Worm (Caenorhabditis elegans): ENCODE measurements around the gene ddr-1.

The ddr-1 gene

ce11 chrX:5475164-5475576 is 14.1 kb downstream of the ddr-1 start (continued):
- TF ChIP-seq unc-3 (GFP tag; conservative IDR thresholded peaks at IDR 0.05) (no peak), unc-3 (tag; optimal IDR thresholded peaks at IDR 0.05) (no peak), rnt-1 (tag; optimal IDR thresholded peaks at IDR 0.05) (peak; percentile 26), fkh-10 (GFP tag; optimal IDR thresholded peaks at IDR 0.05) (no peak), ceh-48 (tag; optimal IDR thresholded peaks at IDR 0.05) (no peak), sdc-2 (tag; optimal IDR thresholded peaks at IDR 0.05) (peak; percentile 83), elt-2 (tag; optimal IDR thresholded peaks at IDR 0.05) (peak; percentile 63), che-1 (tag; optimal IDR thresholded peaks at IDR 0.05) (no peak), gmeb-2 (tag; optimal IDR thresholded peaks at IDR 0.05) (no peak), K02D7.2 (tag; optimal IDR thresholded peaks at IDR 0.05) (no peak), ceh-45 (GFP tag; IDR thresholded peaks at IDR 0.05) (no peak), ceh-9 (tag; optimal IDR thresholded peaks at IDR 0.05) (no peak), syd-9 (tag; optimal IDR thresholded peaks at IDR 0.05) (peak; percentile 15), lim-6 (tag; optimal IDR thresholded peaks at IDR 0.05) (no peak), ceh-14 (tag; optimal IDR thresholded peaks at IDR 0.05) (no peak), unc-86 (tag; optimal IDR thresholded peaks at IDR 0.05) (no peak), Y22D7AL.16 (tag; optimal IDR thresholded peaks at IDR 0.05) (no peak), lin-11 (tag; optimal IDR thresholded peaks at IDR 0.05) (no peak), hlh-15 (tag; optimal IDR thresholded peaks at IDR 0.05) (no peak), ceh-19 (GFP tag; optimal IDR thresholded peaks at IDR 0.05) (peak; percentile 61), ztf-16 (tag; optimal IDR thresholded peaks at IDR 0.05) (peak; percentile 11), ets-4 (tag; optimal IDR thresholded peaks at IDR 0.05) (no peak), odd-2 (tag; optimal IDR thresholded peaks at IDR 0.05) (no peak), sox-2 (GFP tag; IDR thresholded peaks at IDR 0.05) (no peak), pha-2 (tag; optimal IDR thresholded peaks at IDR 0.05) (peak; percentile 14), ceh-22 (tag; optimal IDR thresholded peaks at IDR 0.05) (peak; percentile 91), ahr-1 (tag; optimal IDR thresholded peaks at IDR 0.05) (no peak), pqm-1 (tag; optimal IDR thresholded peaks at IDR 0.05) (no peak), fax-1 (tag; optimal IDR thresholded peaks at IDR 0.05) (no peak), nfya-1 (tag; optimal IDR thresholded peaks at IDR 0.05) (peak; percentile 73), pros-1 (tag; optimal IDR thresholded peaks at IDR 0.05) (peak; percentile 25), C08G9.2 (tag; optimal IDR thresholded peaks at IDR 0.05) (no peak), ref-2 (tag; optimal IDR thresholded peaks at IDR 0.05) (peak; percentile 74), pha-4 (tag; optimal IDR thresholded peaks at IDR 0.05) (no peak), zip-5 (tag; optimal IDR thresholded peaks at IDR 0.05) (no peak), fkh-6 (tag; optimal IDR thresholded peaks at IDR 0.05) (no peak), pax-1 (tag; optimal IDR thresholded peaks at IDR 0.05) (peak; percentile 78), unc-55 (GFP tag; optimal IDR thresholded peaks at IDR 0.05) (peak; percentile 60), ceh-34 (tag; optimal IDR thresholded peaks at IDR 0.05) (peak; percentile 62), ceh-30 (tag; optimal IDR thresholded peaks at IDR 0.05) (peak; percentile 22), ttx-3 (tag; optimal IDR thresholded peaks at IDR 0.05) (no peak), ceh-2 (tag; optimal IDR thresholded peaks at IDR 0.05) (peak; percentile 62), hlh-30 (tag; optimal IDR thresholded peaks at IDR 0.05; ENCODE audit: insufficient read depth) (peak; percentile 90), madf-2 (tag; optimal IDR thresholded peaks at IDR 0.05) (no peak)

DNA sequence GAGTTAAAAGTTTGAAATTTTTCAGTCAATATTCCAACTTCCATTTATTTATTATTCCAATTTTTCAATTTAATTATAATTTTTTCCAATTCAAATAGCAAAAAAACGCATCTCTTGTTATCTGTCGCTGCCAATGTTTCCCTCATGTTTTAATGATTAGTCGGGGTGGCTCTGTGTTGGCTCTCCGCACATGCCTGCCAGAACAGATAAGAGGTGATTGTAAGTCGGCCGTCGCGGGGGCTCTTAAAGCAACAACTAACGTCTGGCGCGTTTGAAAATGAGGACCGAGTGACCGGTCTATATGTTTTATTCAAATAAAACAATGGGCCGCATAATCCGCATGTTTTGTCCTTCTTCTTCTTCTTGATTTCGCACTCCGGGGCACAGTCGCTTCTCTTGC is 15.3 kb downstream of the ddr-1 start:
- TF ChIP-seq elt-2 (tag; optimal IDR thresholded peaks at IDR 0.05) = peak; percentile 47
- TF ChIP-seq fax-1 (tag; optimal IDR thresholded peaks at IDR 0.05) = no peak
